Worm (Caenorhabditis elegans) whole organism, L2 larva: ENCODE data around the gene K09C8.7.
A peak's percentile ranks its signal among the peaks of the same experiment; 100 is the strongest.

ENCODE experiments used
- C34F6.9 ChIP-seq: fragments of 150-350 bp; optimal IDR thresholded peaks from 2 replicates; lab custom pipeline; 2014; ENCODE audit warnings: missing biosample characterization, missing genetic modification characterization
- F13H6.1 ChIP-seq: sonication (generic microtip); optimal IDR thresholded peaks from 2 replicates; lab custom pipeline; 2016; ENCODE audit warnings: missing genetic modification characterization, missing compliant biosample characterization
- aly-2 ChIP-seq: fragments of 150-350 bp; optimal IDR thresholded peaks from 2 replicates; lab custom pipeline; 2014; ENCODE audit warnings: missing biosample characterization, missing genetic modification characterization
- ama-1 ChIP-seq: fragments of 150-350 bp; optimal IDR thresholded peaks from 2 replicates; lab custom pipeline; 2018; ENCODE audit warnings: inconsistent platforms
- blmp-1 ChIP-seq: sonication (generic microtip); optimal IDR thresholded peaks from 2 replicates; lab custom pipeline; 2017; ENCODE audit warnings: missing genetic modification characterization, mild to moderate bottlenecking, missing compliant biosample characterization, antibody characterized with exemption, moderate library complexity; ENCODE audit not compliant: insufficient read depth
- crh-2 ChIP-seq: sonication (generic microtip); optimal IDR thresholded peaks from 2 replicates; lab custom pipeline; 2017; ENCODE audit warnings: missing biosample characterization, missing genetic modification characterization
- dmd-4 ChIP-seq: sonication (generic microtip); optimal IDR thresholded peaks from 2 replicates; lab custom pipeline; 2017; ENCODE audit warnings: missing biosample characterization, missing genetic modification characterization
- egl-27 ChIP-seq: sonication (generic microtip); optimal IDR thresholded peaks from 3 replicates; lab custom pipeline; 2017; ENCODE audit warnings: missing biosample characterization, missing genetic modification reagents, missing genetic modification characterization
- elt-1 ChIP-seq: fragments of 150-350 bp; optimal IDR thresholded peaks from 2 replicates; lab custom pipeline; 2014; ENCODE audit warnings: missing biosample characterization, missing genetic modification characterization
- elt-3 ChIP-seq: sonication (generic microtip); optimal IDR thresholded peaks from 2 replicates; lab custom pipeline; 2017; ENCODE audit warnings: missing biosample characterization, missing genetic modification characterization
- fos-1 ChIP-seq: fragments of 150-350 bp; optimal IDR thresholded peaks from 2 replicates; lab custom pipeline; 2014; ENCODE audit warnings: missing biosample characterization, missing genetic modification characterization
- gmeb-1 ChIP-seq: fragments of 150-350 bp; optimal IDR thresholded peaks from 2 replicates; lab custom pipeline; 2014; ENCODE audit warnings: missing biosample characterization, missing genetic modification characterization
- lin-11 ChIP-seq: fragments of 150-350 bp; sonication (generic microtip); optimal IDR thresholded peaks from 2 replicates; lab custom pipeline; 2014; ENCODE audit warnings: missing biosample characterization, missing genetic modification characterization, inconsistent platforms, mixed read lengths
- lin-13 ChIP-seq: fragments of 150-350 bp; optimal IDR thresholded peaks from 2 replicates; lab custom pipeline; 2014; ENCODE audit warnings: missing biosample characterization, missing genetic modification reagents, missing genetic modification characterization
- lin-39 ChIP-seq: fragments of 150-350 bp; optimal IDR thresholded peaks from 2 replicates; lab custom pipeline; 2014; ENCODE audit warnings: missing biosample characterization, missing genetic modification reagents, missing genetic modification characterization
- lsy-2 ChIP-seq, 2 experiments: fragments of 150-350 bp in 1 of 2; sonication (generic microtip) in 1 of 2; optimal IDR thresholded peaks; 2 replicates each; lab custom pipeline; 2014 to 2017; ENCODE audit warnings: missing biosample characterization in 2 of 2, missing genetic modification characterization in 2 of 2
- mab-5 ChIP-seq: fragments of 150-350 bp; optimal IDR thresholded peaks from 2 replicates; lab custom pipeline; 2014; ENCODE audit warnings: missing biosample characterization, missing genetic modification characterization
- mdl-1 ChIP-seq, 2 experiments: fragments of 150-350 bp in 1 of 2; sonication (generic microtip) in 1 of 2; optimal IDR thresholded peaks; 2 replicates each; lab custom pipeline; 2017; ENCODE audit warnings: missing biosample characterization in 2 of 2, missing genetic modification characterization in 2 of 2
- nhr-10 ChIP-seq: sonication (generic microtip); optimal IDR thresholded peaks from 2 replicates; lab custom pipeline; 2017; ENCODE audit warnings: missing biosample characterization, missing genetic modification characterization
- nhr-12 ChIP-seq: fragments of 150-350 bp; optimal IDR thresholded peaks from 2 replicates; lab custom pipeline; 2014; ENCODE audit warnings: missing biosample characterization, missing genetic modification characterization
- nhr-129 ChIP-seq: fragments of 150-350 bp; optimal IDR thresholded peaks from 2 replicates; lab custom pipeline; 2014; ENCODE audit warnings: missing biosample characterization, missing genetic modification characterization
- nhr-23 ChIP-seq: fragments of 150-350 bp; optimal IDR thresholded peaks from 2 replicates; lab custom pipeline; 2014; ENCODE audit warnings: missing biosample characterization, missing genetic modification reagents, missing genetic modification characterization
- nhr-237 ChIP-seq: fragments of 150-350 bp; optimal IDR thresholded peaks from 2 replicates; lab custom pipeline; 2014; ENCODE audit warnings: missing biosample characterization, missing genetic modification characterization
- nhr-6 ChIP-seq: fragments of 150-350 bp; optimal IDR thresholded peaks from 2 replicates; lab custom pipeline; 2014; ENCODE audit warnings: missing biosample characterization, missing genetic modification characterization
- nhr-77 ChIP-seq: fragments of 150-350 bp; optimal IDR thresholded peaks from 2 replicates; lab custom pipeline; 2014; ENCODE audit warnings: missing biosample characterization, missing genetic modification characterization
- sem-4 ChIP-seq: fragments of 150-350 bp; optimal IDR thresholded peaks from 2 replicates; lab custom pipeline; 2014; ENCODE audit warnings: missing biosample characterization, missing genetic modification reagents, missing genetic modification characterization
- skn-1 ChIP-seq: sonication (generic microtip); optimal IDR thresholded peaks from 2 replicates; lab custom pipeline; 2017; ENCODE audit warnings: missing biosample characterization, missing genetic modification characterization
- sma-9 ChIP-seq, 2 experiments: fragments of 150-350 bp in 1 of 2; sonication (generic microtip) in 1 of 2; optimal IDR thresholded peaks; 2 replicates each; lab custom pipeline; 2014 to 2016; ENCODE audit warnings: missing genetic modification characterization in 2 of 2, mild to moderate bottlenecking in 1 of 2, missing biosample characterization in 1 of 2, missing compliant biosample characterization in 1 of 2, missing genetic modification reagents in 1 of 2, moderate library complexity in 1 of 2
- snpc-4 ChIP-seq: fragments of 150-350 bp; optimal IDR thresholded peaks from 2 replicates; lab custom pipeline; 2014; ENCODE audit warnings: missing biosample characterization, missing genetic modification characterization
- unc-39 ChIP-seq: fragments of 150-350 bp; optimal IDR thresholded peaks from 2 replicates; lab custom pipeline; 2014; ENCODE audit warnings: missing biosample characterization, missing genetic modification characterization
- unc-55 ChIP-seq: fragments of 150-350 bp; sonication (generic microtip); optimal IDR thresholded peaks from 3 replicates; lab custom pipeline; 2014; ENCODE audit warnings: missing biosample characterization, missing genetic modification reagents, missing genetic modification characterization
- unc-62 ChIP-seq: fragments of 150-350 bp; optimal IDR thresholded peaks from 2 replicates; lab custom pipeline; 2014; ENCODE audit warnings: missing biosample characterization, missing genetic modification reagents, missing genetic modification characterization
- zag-1 ChIP-seq: fragments of 150-350 bp; optimal IDR thresholded peaks from 2 replicates; lab custom pipeline; 2014; ENCODE audit warnings: missing biosample characterization, missing genetic modification characterization
- ztf-1 ChIP-seq: fragments of 200-800 bp; sonication (Bioruptor generic); conservative IDR thresholded peaks from 2 replicates; pipeline ENCODE4 v1.3.6; 2022; ENCODE audit warnings: missing genetic modification characterization, missing compliant biosample characterization
- ztf-11 ChIP-seq: sonication (generic microtip); optimal IDR thresholded peaks from 2 replicates; lab custom pipeline; 2017; ENCODE audit warnings: missing biosample characterization, missing genetic modification characterization
- ztf-4 ChIP-seq: fragments of 150-350 bp; optimal IDR thresholded peaks from 2 replicates; lab custom pipeline; 2014; ENCODE audit warnings: missing biosample characterization, missing genetic modification characterization

The K09C8.7 gene

ce11 chrX:10928948-10929563 lies 22.1 kb downstream of the K09C8.7 start, which contains the start of gene dgn-1:
dgn-1 (minus strand) TSS chrX:10928998.
- peak; percentile 78 for TF ChIP-seq fos-1
- TF ChIP-seq zag-1 = no peak

DNA sequence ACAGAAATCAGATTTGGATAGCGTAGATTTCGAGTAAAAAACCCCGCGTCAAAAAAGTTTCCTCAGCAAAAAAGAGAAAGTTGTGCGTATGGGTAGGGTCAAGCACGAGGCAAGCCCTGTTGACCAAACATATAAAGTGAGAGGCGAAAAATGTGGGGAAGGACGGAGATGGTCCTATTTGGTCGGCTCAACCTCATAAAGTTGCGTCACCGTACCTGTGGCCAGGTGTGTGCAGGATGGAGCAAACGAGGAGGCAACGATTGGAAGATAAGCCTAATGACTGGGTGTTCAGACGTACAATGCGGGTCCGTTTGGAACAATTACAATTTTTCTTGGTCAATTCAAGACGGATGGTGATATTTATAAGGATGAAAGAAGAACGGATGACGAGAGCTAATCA lies 24.1 kb downstream of the K09C8.7 start:
- TF ChIP-seq mab-5 (tag; lab: Kevin White, UChicago) (no peak), blmp-1 (tag; lab: Kevin White, UChicago) (no peak), mdl-1 (tag; optimal IDR thresholded peaks at IDR 0.05; lab: Kevin White, UChicago) (no peak), nhr-129 (tag; lab: Kevin White, UChicago) (no peak), ztf-4 (no peak), lin-13 (GFP tag; lab: Kevin White, UChicago) (no peak), lsy-2 (tag; optimal IDR thresholded peaks at IDR 0.05; lab: Kevin White, UChicago) (no peak), crh-2 (tag; lab: Kevin White, UChicago) (no peak), unc-55 (no peak), elt-3 (tag; lab: Kevin White, UChicago) (no peak), aly-2 (tag; lab: Kevin White, UChicago) (no peak), zag-1 (no peak), lin-11 (tag; lab: Kevin White, UChicago) (no peak), nhr-77 (no peak), sem-4 (tag; lab: Kevin White, UChicago) (no peak)

- TF ChIP-seq sma-9 (GFP tag; optimal IDR thresholded peaks at IDR 0.05; lab: Kevin White, UChicago) (no peak), sma-9 (tag; optimal IDR thresholded peaks at IDR 0.05; lab: Kevin White, UChicago) (no peak), mdl-1 (tag; optimal IDR thresholded peaks at IDR 0.05; lab: Kevin White, UChicago) (no peak), F13H6.1 (tag; lab: Kevin White, UChicago) (no peak), sem-4 (tag; lab: Kevin White, UChicago) (no peak), lin-13 (GFP tag; lab: Kevin White, UChicago) (no peak), ama-1 (lab: Kevin White, UChicago) (no peak), unc-39 (tag; lab: Kevin White, UChicago) (no peak), gmeb-1 (tag; lab: Kevin White, UChicago) (no peak)
These were observed 27.2 kb downstream of the K09C8.7 start for ce11 chrX:10924031-10924430.

ce11 chrX:10919613-10920012 lies 31.6 kb downstream of the K09C8.7 start, which contains the start of gene nstp-9:
nstp-9 (minus strand) TSS chrX:10919713.
- TF ChIP-seq mab-5 (tag; lab: Kevin White, UChicago) (no peak), sem-4 (tag; lab: Kevin White, UChicago) (no peak), lin-39 (tag; lab: Kevin White, UChicago) (no peak), unc-62 (no peak), skn-1 (tag; lab: Kevin White, UChicago) (no peak), blmp-1 (tag; lab: Kevin White, UChicago) (no peak), C34F6.9 (tag; lab: Kevin White, UChicago) (no peak), zag-1 (no peak), nhr-23 (tag; lab: Kevin White, UChicago) (no peak), nhr-6 (tag; lab: Kevin White, UChicago) (no peak), aly-2 (tag; lab: Kevin White, UChicago) (no peak), nhr-10 (tag; lab: Kevin White, UChicago) (no peak), ztf-1 (GFP tag; lab: Robert Waterston, UW) (no peak)

ce11 chrX:10916194-10916593 lies 35.0 kb downstream of the K09C8.7 start:
- TF ChIP-seq ztf-11 (tag; lab: Kevin White, UChicago) (no peak), elt-1 (tag; lab: Kevin White, UChicago) (no peak), zag-1 (no peak), ztf-4 (no peak), nhr-12 (tag; lab: Kevin White, UChicago) (no peak), unc-55 (no peak), egl-27 (tag; lab: Kevin White, UChicago) (no peak), mab-5 (tag; lab: Kevin White, UChicago) (no peak), nhr-237 (tag; lab: Kevin White, UChicago) (no peak), gmeb-1 (tag; lab: Kevin White, UChicago) (no peak), dmd-4 (tag; lab: Kevin White, UChicago) (no peak), sma-9 (GFP tag; optimal IDR thresholded peaks at IDR 0.05; lab: Kevin White, UChicago) (no peak), sma-9 (tag; optimal IDR thresholded peaks at IDR 0.05; lab: Kevin White, UChicago) (no peak), snpc-4 (tag; lab: Kevin White, UChicago) (no peak)
- TF ChIP-seq, all 48 proteins: peak for 0
